Fruit fly (Drosophila melanogaster): ENCODE results near the gene mtgo.
A peak's percentile ranks its signal among the peaks of the same experiment; 100 is the strongest.

mtgo gene

dm6 chr2L:16526578-16526977, 18.2 kb upstream of the mtgo start (continued):
- TF ChIP-seq Dip3 (GFP tag; optimal IDR thresholded peaks at IDR 0.05) (peak; percentile 25), CG10979 (tag; optimal IDR thresholded peaks at IDR 0.05) (no peak), seq (GFP tag; IDR thresholded peaks at IDR 0.05) (no peak), CG15601 (tag; optimal IDR thresholded peaks at IDR 0.05) (no peak), Mad (GFP tag; optimal IDR thresholded peaks at IDR 0.05) (no peak), BEAF-32 (GFP tag; optimal IDR thresholded peaks at IDR 0.05) (no peak), CG15011 (GFP tag; optimal IDR thresholded peaks at IDR 0.05) (peak; percentile 32), stc (GFP tag; IDR thresholded peaks at IDR 0.05) (no peak), Atf6 (GFP tag; IDR thresholded peaks at IDR 0.05) (no peak), phol (tag; optimal IDR thresholded peaks at IDR 0.05) (no peak), emc (GFP tag; optimal IDR thresholded peaks at IDR 0.05) (no peak), CG6175 (GFP tag; IDR thresholded peaks at IDR 0.05) (no peak), NFAT (GFP tag; IDR thresholded peaks at IDR 0.05) (no peak), lov (optimal IDR thresholded peaks at IDR 0.05) (no peak), lov (GFP tag; IDR thresholded peaks at IDR 0.05) (no peak), CG12155 (GFP tag; optimal IDR thresholded peaks at IDR 0.05) (no peak), Meics (GFP tag; optimal IDR thresholded peaks at IDR 0.05) (peak; percentile 34), Aef1 (GFP tag; IDR thresholded peaks at IDR 0.05) (no peak), CG13424 (tag; optimal IDR thresholded peaks at IDR 0.05) (no peak), Dek (tag; optimal IDR thresholded peaks at IDR 0.05) (no peak), CG11695 (GFP tag; IDR thresholded peaks at IDR 0.05) (no peak), ara (GFP tag; IDR thresholded peaks at IDR 0.05) (no peak), CG17359 (tag; optimal IDR thresholded peaks at IDR 0.05) (no peak), Max (GFP tag; optimal IDR thresholded peaks at IDR 0.05) (no peak), chinmo (GFP tag; IDR thresholded peaks at IDR 0.05; ENCODE audit: partially characterized antibody) (no peak), CG17829 (tag; optimal IDR thresholded peaks at IDR 0.05) (no peak), B-H1 (GFP tag; IDR thresholded peaks at IDR 0.05) (no peak), Awh (GFP tag; IDR thresholded peaks at IDR 0.05) (no peak), sna (GFP tag; IDR thresholded peaks at IDR 0.05; ENCODE audit: partially characterized antibody) (no peak)

DNA sequence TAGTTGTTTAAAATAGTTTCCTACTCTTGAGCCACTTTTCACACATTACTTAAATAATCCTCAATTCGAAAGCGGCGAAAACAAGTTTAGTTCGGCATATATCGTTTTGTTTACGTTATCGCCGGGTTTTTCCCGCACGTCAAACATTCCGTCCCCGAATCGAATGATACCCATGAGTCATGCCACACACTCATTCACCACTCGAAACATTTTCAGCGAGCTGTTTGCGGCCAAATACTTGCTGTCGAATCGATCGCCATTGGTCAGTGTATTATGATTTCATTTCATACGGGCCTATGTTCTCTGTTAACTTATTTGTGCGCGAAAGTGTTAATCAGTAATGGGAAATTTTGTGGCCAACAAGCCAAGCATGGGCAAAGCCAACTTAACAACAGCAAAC, 16.3 kb upstream of the mtgo start:
- TF ChIP-seq sug (tag; optimal IDR thresholded peaks at IDR 0.05) = peak; percentile 10
- no peak for TF ChIP-seq gsb (GFP tag; IDR thresholded peaks at IDR 0.05)
- no peak for TF ChIP-seq run (tag; optimal IDR thresholded peaks at IDR 0.05)
- TF ChIP-seq CG10565 (GFP tag; optimal IDR thresholded peaks at IDR 0.05) = no peak
- no peak for TF ChIP-seq pros (GFP tag; optimal IDR thresholded peaks at IDR 0.05)
- TF ChIP-seq chinmo (GFP tag; IDR thresholded peaks at IDR 0.05; ENCODE audit: partially characterized antibody) = 0 out of 4 replicates have a peak, but pooled peaks have one; percentile 26
- TF ChIP-seq mirr (GFP tag; optimal IDR thresholded peaks at IDR 0.05) = peak; percentile 44
- TF ChIP-seq CG17829 (tag; optimal IDR thresholded peaks at IDR 0.05) = no peak
- peak; percentile 41 for TF ChIP-seq Nf-YB (GFP tag; optimal IDR thresholded peaks at IDR 0.05)
- TF ChIP-seq CG10543 (GFP tag; optimal IDR thresholded peaks at IDR 0.05) = peak; percentile 22
- TF ChIP-seq CG2199 (GFP tag; IDR thresholded peaks at IDR 0.05) = 0 out of 3 replicates have a peak, but pooled peaks have one; percentile 61
- no peak for TF ChIP-seq CG4404 (GFP tag; IDR thresholded peaks at IDR 0.05)
- peak; percentile 19; the same call in 1 of the 2 replicates for TF ChIP-seq Atf6 (GFP tag; IDR thresholded peaks at IDR 0.05)
- peak; percentile 26 for TF ChIP-seq CG34376 (GFP tag; optimal IDR thresholded peaks at IDR 0.05)
- TF ChIP-seq Nf-YC (tag; optimal IDR thresholded peaks at IDR 0.05) = peak; percentile 28
- no peak for TF ChIP-seq Poxn (GFP tag; IDR thresholded peaks at IDR 0.05)
- peak; percentile 69 for TF ChIP-seq kay (GFP tag; optimal IDR thresholded peaks at IDR 0.05)
- no peak for TF ChIP-seq D (optimal IDR thresholded peaks at IDR 0.05)
- no peak for TF ChIP-seq D (GFP tag; optimal IDR thresholded peaks at IDR 0.05)
- TF ChIP-seq CG4282 (GFP tag; optimal IDR thresholded peaks at IDR 0.05) = no peak
- peak; percentile 81 for TF ChIP-seq sd (tag; optimal IDR thresholded peaks at IDR 0.05)
- peak; percentile 17 for TF ChIP-seq exex (tag; optimal IDR thresholded peaks at IDR 0.05)

All from whole organism, embryonic.